Fruit fly (Drosophila melanogaster): ENCODE results near the gene Eig71Ee.

- TF ChIP-seq CG8478 (optimal IDR thresholded peaks at IDR 0.05), result no peak
- TF ChIP-seq CTCF (optimal IDR thresholded peaks at IDR 0.05), result no peak
Measured at dm6 chr3L:15636359-15636758, 19.5 kb downstream of the Eig71Ee start.
